Fruit fly (Drosophila melanogaster): ENCODE data around the gene CG4367.

CG4367 gene

DNA sequence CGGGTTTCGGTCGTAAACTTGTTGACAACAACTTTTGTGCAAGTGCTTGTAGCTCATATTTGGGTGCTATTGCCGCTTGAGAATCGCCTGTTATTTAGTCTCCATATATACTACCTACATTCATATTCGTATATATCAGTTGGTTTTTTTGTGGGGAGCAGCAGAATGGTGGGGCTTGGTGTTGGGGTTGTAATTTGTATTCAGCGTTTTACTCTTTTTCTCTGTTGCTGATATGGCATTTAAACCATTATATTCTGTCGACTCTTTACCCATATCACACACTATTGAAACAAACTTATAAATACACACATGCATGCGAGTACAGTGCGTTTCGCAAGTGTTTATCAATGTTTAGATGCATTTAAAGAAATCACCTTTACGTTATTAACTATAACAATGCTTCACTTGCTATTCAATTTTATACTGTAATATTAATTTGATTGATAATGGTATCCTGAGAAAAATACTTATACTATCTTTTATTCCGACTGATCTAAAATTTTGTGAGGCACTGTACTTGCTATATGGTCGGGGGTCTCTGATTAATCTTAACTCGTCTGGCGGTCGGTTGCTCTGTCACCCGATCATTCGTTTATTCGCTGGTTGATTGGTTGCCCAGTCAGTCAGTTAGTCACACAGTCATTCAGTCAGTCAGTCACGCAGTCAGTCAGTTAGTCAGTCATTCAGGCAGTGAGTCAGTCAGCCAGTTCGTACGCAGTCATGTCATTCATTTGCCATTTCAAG, 43.4 kb downstream of the CG4367 start (continued):
- TF ChIP-seq zen (tag; optimal IDR thresholded peaks at IDR 0.05) (peak; percentile 56), CG9437 (GFP tag; optimal IDR thresholded peaks at IDR 0.05) (peak; percentile 78), CG12071 (GFP tag; optimal IDR thresholded peaks at IDR 0.05) (peak; percentile 85), gce (GFP tag; IDR thresholded peaks at IDR 0.05) (peak; percentile 69; the same call in 1 of the 3 replicates), org-1 (GFP tag; optimal IDR thresholded peaks at IDR 0.05) (peak; percentile 89), CG34422 (GFP tag; IDR thresholded peaks at IDR 0.05) (peak; percentile 82), CG12104 (GFP tag; optimal IDR thresholded peaks at IDR 0.05) (peak; percentile 58), repo (GFP tag; optimal IDR thresholded peaks at IDR 0.05) (no peak), nau (GFP tag; optimal IDR thresholded peaks at IDR 0.05) (peak; percentile 78), en (GFP tag; optimal IDR thresholded peaks at IDR 0.05) (no peak), grau (tag; optimal IDR thresholded peaks at IDR 0.05) (peak; percentile 92), ham (GFP tag; IDR thresholded peaks at IDR 0.05) (peak; percentile 55; the same call in 1 of the 2 replicates), CG7987 (GFP tag; optimal IDR thresholded peaks at IDR 0.05) (peak; percentile 48), CG1792 (GFP tag; optimal IDR thresholded peaks at IDR 0.05) (peak; percentile 58), HLH54F (GFP tag; optimal IDR thresholded peaks at IDR 0.05) (peak; percentile 73), tap (tag; optimal IDR thresholded peaks at IDR 0.05) (peak; percentile 89), ATbp (GFP tag; optimal IDR thresholded peaks at IDR 0.05) (peak; percentile 71), gsb (GFP tag; IDR thresholded peaks at IDR 0.05) (peak; percentile 85), lilli (GFP tag; optimal IDR thresholded peaks at IDR 0.05) (peak; percentile 86), nmo (GFP tag; optimal IDR thresholded peaks at IDR 0.05) (peak; percentile 86), CG17186 (GFP tag; optimal IDR thresholded peaks at IDR 0.05) (peak; percentile 32), CG1529 (GFP tag; optimal IDR thresholded peaks at IDR 0.05) (peak; percentile 60), CG31441 (GFP tag; IDR thresholded peaks at IDR 0.05) (peak; percentile 87), CG16779 (GFP tag; IDR thresholded peaks at IDR 0.05) (peak; percentile 78), CG1024 (GFP tag; IDR thresholded peaks at IDR 0.05) (no peak), cwo (GFP tag; optimal IDR thresholded peaks at IDR 0.05) (peak; percentile 94), mld (GFP tag; IDR thresholded peaks at IDR 0.05; ENCODE audit: partially characterized antibody) (no peak), CG30403 (GFP tag; optimal IDR thresholded peaks at IDR 0.05) (peak; percentile 79), fd96Cb (tag; optimal IDR thresholded peaks at IDR 0.05) (peak; percentile 82), CG4854 (GFP tag; optimal IDR thresholded peaks at IDR 0.05) (peak; percentile 69), corto (GFP tag; optimal IDR thresholded peaks at IDR 0.05) (peak; percentile 69), ap (GFP tag; IDR thresholded peaks at IDR 0.05) (peak; percentile 77), Asciz (GFP tag; optimal IDR thresholded peaks at IDR 0.05) (peak; percentile 81), vvl (GFP tag; IDR thresholded peaks at IDR 0.05) (peak; percentile 91), Hey (tag; optimal IDR thresholded peaks at IDR 0.05) (no peak), Chrac-16 (GFP tag; optimal IDR thresholded peaks at IDR 0.05) (peak; percentile 76), CG10431 (GFP tag; optimal IDR thresholded peaks at IDR 0.05) (no peak), CG3838 (GFP tag; optimal IDR thresholded peaks at IDR 0.05) (peak; percentile 28), CG15073 (GFP tag; optimal IDR thresholded peaks at IDR 0.05) (no peak), sug (tag; optimal IDR thresholded peaks at IDR 0.05) (peak; percentile 94), sens (GFP tag) (peak; percentile 91), Bteb2 (GFP tag; optimal IDR thresholded peaks at IDR 0.05) (peak; percentile 74), CG6813 (GFP tag; optimal IDR thresholded peaks at IDR 0.05) (peak; percentile 87), peb (GFP tag; IDR thresholded peaks at IDR 0.05) (no peak), chinmo (GFP tag; IDR thresholded peaks at IDR 0.05; ENCODE audit: partially characterized antibody) (peak; percentile 88), CG15514 (GFP tag; optimal IDR thresholded peaks at IDR 0.05) (peak; percentile 83), onecut (GFP tag; IDR thresholded peaks at IDR 0.05) (peak; percentile 76), E2f2 (GFP tag; IDR thresholded peaks at IDR 0.05) (peak; percentile 70), bowl (GFP tag; IDR thresholded peaks at IDR 0.05) (peak; percentile 66; the same call in 1 of the 2 replicates), br (optimal IDR thresholded peaks at IDR 0.05) (no peak)
